Fruit fly (Drosophila melanogaster) whole organism, wandering third instar larva: ENCODE results near the gene Pld3.

Source experiments
- Abd-B ChIP-seq: fragments of >200 bp; optimal IDR thresholded peaks from 2 replicates; lab custom pipeline; 2017; ENCODE audit warnings: missing biosample characterization, missing genetic modification characterization
- Mio ChIP-seq: sonication (Bioruptor generic); optimal IDR thresholded peaks from 2 replicates; lab custom pipeline; 2016; ENCODE audit warnings: missing biosample characterization, missing genetic modification characterization
- usp ChIP-seq: fragments of >200 bp; optimal IDR thresholded peaks from 2 replicates; lab custom pipeline; 2017; ENCODE audit warnings: missing biosample characterization, missing genetic modification characterization

DNA sequence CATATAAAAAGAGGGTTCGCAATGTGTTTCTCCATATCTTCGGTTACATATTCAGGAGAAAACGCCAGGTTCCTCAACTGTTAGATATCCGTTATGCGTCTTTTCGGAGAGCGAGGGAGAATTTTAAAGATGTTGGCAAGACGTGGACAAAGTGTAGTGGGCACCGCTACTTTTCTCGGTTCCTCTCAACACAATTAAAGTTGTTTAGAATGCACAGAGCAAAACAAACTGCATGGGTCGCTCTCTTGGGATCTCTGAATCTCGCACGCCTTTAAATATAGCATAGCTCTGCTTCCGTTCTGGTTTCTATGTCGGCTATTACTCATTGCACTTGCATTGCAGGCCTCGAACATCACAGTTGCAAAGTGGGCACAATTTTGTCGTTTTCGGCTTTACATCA is 47.5 kb downstream of the Pld3 start, which contains the start of gene clumsy:
- TF ChIP-seq Abd-B (no peak), Mio (GFP tag; lab: Kevin White, UChicago) (no peak), usp (no peak)
